Fruit fly (Drosophila melanogaster): Measurements from ENCODE around the gene CG34150.

dm6 chr3R:24851429-24851828 is 37.4 kb downstream of the CG34150 start, which contains the start of gene Nct:
- TF ChIP-seq Myc (optimal IDR thresholded peaks at IDR 0.05) (no peak), h (optimal IDR thresholded peaks at IDR 0.05) (no peak), Sin3A (optimal IDR thresholded peaks at IDR 0.05) (no peak)

All from Kc167 (cell line).